Fruit fly (Drosophila melanogaster) whole organism, embryonic: ENCODE measurements around the gene CG12589.
A peak's percentile ranks its signal among the peaks of the same experiment; 100 is the strongest.

Experiments used
- ATbp ChIP-seq: fragments of 200-800 bp; sonication (Bioruptor generic); optimal IDR thresholded peaks from 2 replicates; lab custom pipeline; 2017; ENCODE audit warnings: missing biosample characterization, mild to moderate bottlenecking, missing genetic modification characterization, missing genetic modification reagents
- Abd-B ChIP-seq: fragments of 200-800 bp; sonication (Bioruptor generic); optimal IDR thresholded peaks from 2 replicates; lab custom pipeline; 2018; ENCODE audit warnings: missing biosample characterization, mild to moderate bottlenecking, missing genetic modification characterization, moderate library complexity
- Adf1 ChIP-seq: fragments of 200-800 bp; sonication (Bioruptor generic); IDR thresholded peaks from 2 replicates; pipeline ENCODE4 v1.3.6; 2022; ENCODE audit warnings: missing biosample characterization, missing genetic modification characterization
- B-H2 ChIP-seq: fragments of 200-800 bp; sonication (Bioruptor generic); optimal IDR thresholded peaks from 2 replicates; lab custom pipeline; 2018; ENCODE audit warnings: missing biosample characterization, mild to moderate bottlenecking, missing genetic modification characterization
- CG10565 ChIP-seq: fragments of 200-800 bp; sonication (Bioruptor generic); optimal IDR thresholded peaks from 3 replicates; lab custom pipeline; 2016; ENCODE audit warnings: missing biosample characterization, mild to moderate bottlenecking, missing genetic modification characterization
- CG13287 ChIP-seq: fragments of 200-800 bp; sonication (Bioruptor generic); IDR thresholded peaks from 2 replicates; pipeline ENCODE4 v1.3.6; 2022; ENCODE audit warnings: missing biosample characterization, missing genetic modification characterization; ENCODE audit not compliant: partially characterized antibody
- CG15601 ChIP-seq: fragments of 200-800 bp; sonication (Bioruptor generic); optimal IDR thresholded peaks from 3 replicates; lab custom pipeline; 2019; ENCODE audit warnings: missing biosample characterization, mild to moderate bottlenecking, missing genetic modification characterization, moderate library complexity
- CG1647 ChIP-seq: fragments of 200-800 bp; sonication (Bioruptor generic); optimal IDR thresholded peaks from 3 replicates; lab custom pipeline; 2016; ENCODE audit warnings: missing biosample characterization, missing genetic modification characterization
- CG18262 ChIP-seq: fragments of 200-800 bp; optimal IDR thresholded peaks from 3 replicates; lab custom pipeline; 2019; ENCODE audit warnings: missing biosample characterization, mild to moderate bottlenecking, missing genetic modification characterization, moderate library complexity
- CG18599 ChIP-seq: fragments of 200-800 bp; sonication (Bioruptor generic); optimal IDR thresholded peaks from 3 replicates; lab custom pipeline; 2017; ENCODE audit warnings: missing biosample characterization, missing genetic modification characterization, mild to moderate bottlenecking, moderate library complexity, missing genetic modification reagents
- CG2116 ChIP-seq: fragments of 200-800 bp; sonication (Bioruptor generic); optimal IDR thresholded peaks from 3 replicates; lab custom pipeline; 2018; ENCODE audit warnings: missing biosample characterization, mild to moderate bottlenecking, missing genetic modification characterization
- CG30020 ChIP-seq: fragments of 200-800 bp; optimal IDR thresholded peaks from 2 replicates; lab custom pipeline; 2019; ENCODE audit warnings: missing biosample characterization, mild to moderate bottlenecking, missing genetic modification characterization, moderate library complexity
- CG31441 ChIP-seq: fragments of 200-800 bp; sonication (Bioruptor generic); IDR thresholded peaks from 2 replicates; pipeline ENCODE4 v1.3.6; 2022; ENCODE audit warnings: missing biosample characterization, missing genetic modification characterization
- CG4360 ChIP-seq: fragments of 200-800 bp; sonication (Bioruptor generic); IDR thresholded peaks from 2 replicates; pipeline ENCODE4 v1.3.6; 2022; ENCODE audit warnings: missing biosample characterization, missing genetic modification characterization
- CG8359 ChIP-seq: fragments of 200-800 bp; sonication (Bioruptor generic); optimal IDR thresholded peaks from 2 replicates; lab custom pipeline; 2017; ENCODE audit warnings: missing biosample characterization, mild to moderate bottlenecking, missing genetic modification characterization, borderline replicate concordance
- CG8944 ChIP-seq: fragments of 200-800 bp; sonication (Bioruptor generic); optimal IDR thresholded peaks from 3 replicates; lab custom pipeline; 2016; ENCODE audit warnings: missing biosample characterization, missing genetic modification characterization
- CHES-1-like ChIP-seq: fragments of 200-800 bp; sonication (Bioruptor generic); optimal IDR thresholded peaks from 2 replicates; lab custom pipeline; 2016; ENCODE audit warnings: missing biosample characterization, missing genetic modification characterization
- Dfd ChIP-seq, 2 experiments: fragments of >200 bp; optimal IDR thresholded peaks; 2 replicates each; lab custom pipeline; 2017; ENCODE audit warnings: missing biosample characterization in 2 of 2, missing genetic modification characterization in 2 of 2
- Ets97D ChIP-seq: fragments of 200-800 bp; sonication (Bioruptor generic); optimal IDR thresholded peaks from 3 replicates; lab custom pipeline; 2016; ENCODE audit warnings: missing biosample characterization, missing genetic modification characterization
- HmgD ChIP-seq: fragments of 200-800 bp; sonication (Bioruptor generic); optimal IDR thresholded peaks from 3 replicates; lab custom pipeline; 2016; ENCODE audit warnings: missing biosample characterization, missing genetic modification characterization
- Hr3 ChIP-seq: fragments of 200-800 bp; sonication (Bioruptor generic); optimal IDR thresholded peaks from 3 replicates; lab custom pipeline; 2016; ENCODE audit warnings: missing biosample characterization, missing genetic modification characterization
- MBD-R2 ChIP-seq: fragments of 200-800 bp; sonication (Bioruptor generic); IDR thresholded peaks from 2 replicates; pipeline ENCODE4 v1.3.6; 2022; ENCODE audit warnings: missing biosample characterization, missing genetic modification characterization
- NfI ChIP-seq: fragments of 200-800 bp; sonication (Bioruptor generic); optimal IDR thresholded peaks from 3 replicates; lab custom pipeline; 2018; ENCODE audit warnings: missing biosample characterization, mild to moderate bottlenecking, missing genetic modification characterization, moderate library complexity
- Optix ChIP-seq: fragments of 200-800 bp; sonication (Bioruptor generic); IDR thresholded peaks from 3 replicates; pipeline ENCODE4 v1.3.6; 2022; ENCODE audit warnings: missing biosample characterization, missing genetic modification characterization
- Scr ChIP-seq: fragments of 200-800 bp; sonication (Bioruptor generic); IDR thresholded peaks from 2 replicates; pipeline ENCODE4 v1.3.6; 2022; ENCODE audit warnings: missing biosample characterization, missing genetic modification characterization; ENCODE audit not compliant: partially characterized antibody
- Tbp ChIP-seq: fragments of >200 bp; optimal IDR thresholded peaks from 2 replicates; lab custom pipeline; 2018; ENCODE audit warnings: missing biosample characterization, missing genetic modification characterization
- ara ChIP-seq: fragments of 200-800 bp; sonication (Bioruptor generic); IDR thresholded peaks from 2 replicates; pipeline ENCODE4 v1.3.6; 2022; ENCODE audit warnings: missing biosample characterization, missing genetic modification characterization
- ato ChIP-seq: fragments of 200-800 bp; sonication (Bioruptor generic); IDR thresholded peaks from 2 replicates; pipeline ENCODE4 v1.3.6; 2022; ENCODE audit warnings: missing biosample characterization, missing genetic modification characterization; ENCODE audit not compliant: partially characterized antibody
- bab2 ChIP-seq: fragments of 200-800 bp; sonication (Bioruptor generic); optimal IDR thresholded peaks from 2 replicates; lab custom pipeline; 2016; ENCODE audit warnings: missing biosample characterization, missing genetic modification characterization
- btn ChIP-seq: fragments of 200-800 bp; sonication (Bioruptor generic); optimal IDR thresholded peaks from 2 replicates; lab custom pipeline; 2016; ENCODE audit warnings: missing biosample characterization, missing genetic modification characterization
- cad ChIP-seq: fragments of >200 bp; optimal IDR thresholded peaks from 2 replicates; lab custom pipeline; 2017; ENCODE audit warnings: missing biosample characterization, missing genetic modification characterization
- disco-r ChIP-seq: fragments of 200-800 bp; sonication (Bioruptor generic); optimal IDR thresholded peaks from 2 replicates; lab custom pipeline; 2016; ENCODE audit warnings: missing biosample characterization, missing genetic modification characterization
- gt ChIP-seq: fragments of 200-800 bp; sonication (Bioruptor generic); IDR thresholded peaks from 2 replicates; pipeline ENCODE4 v1.3.6; 2022; ENCODE audit warnings: missing biosample characterization, missing genetic modification characterization
- hb ChIP-seq: fragments of 200-800 bp; sonication (Bioruptor generic); IDR thresholded peaks from 3 replicates; pipeline ENCODE4 v1.3.6; 2022; ENCODE audit warnings: missing biosample characterization, missing genetic modification characterization; ENCODE audit not compliant: partially characterized antibody
- hth ChIP-seq: fragments of >200 bp; optimal IDR thresholded peaks from 2 replicates; lab custom pipeline; 2017; ENCODE audit warnings: inconsistent platforms
- knrl ChIP-seq: fragments of 200-800 bp; sonication (Bioruptor generic); IDR thresholded peaks from 3 replicates; pipeline ENCODE4 v1.3.6; 2022; ENCODE audit warnings: missing biosample characterization, missing genetic modification characterization; ENCODE audit not compliant: partially characterized antibody
- lbe ChIP-seq: fragments of 200-800 bp; sonication (Bioruptor generic); optimal IDR thresholded peaks from 2 replicates; lab custom pipeline; 2016; ENCODE audit warnings: missing biosample characterization, mild to moderate bottlenecking, missing genetic modification characterization
- nau ChIP-seq: fragments of 200-800 bp; sonication (Bioruptor generic); optimal IDR thresholded peaks from 3 replicates; lab custom pipeline; 2017; ENCODE audit warnings: missing biosample characterization, mild to moderate bottlenecking, missing genetic modification characterization, missing genetic modification reagents
- otp ChIP-seq: fragments of 200-800 bp; sonication (Bioruptor generic); IDR thresholded peaks from 3 replicates; pipeline ENCODE4, ENCODE4 v1.3.6; 2022; ENCODE audit warnings: missing biosample characterization, missing genetic modification characterization
- p53 ChIP-seq: fragments of 200-800 bp; sonication (Bioruptor generic); optimal IDR thresholded peaks from 2 replicates; lab custom pipeline; 2016; ENCODE audit warnings: missing biosample characterization, missing genetic modification characterization
- pb ChIP-seq: fragments of 200-800 bp; sonication (Bioruptor generic); optimal IDR thresholded peaks from 3 replicates; lab custom pipeline; 2016; ENCODE audit warnings: missing biosample characterization, missing genetic modification characterization
- peb ChIP-seq: fragments of 200-800 bp; sonication (Bioruptor generic); IDR thresholded peaks from 2 replicates; pipeline ENCODE4 v1.3.6; 2022; ENCODE audit warnings: missing biosample characterization, missing genetic modification characterization
- pho ChIP-seq: fragments of 200-800 bp; sonication (Bioruptor generic); optimal IDR thresholded peaks from 2 replicates; lab custom pipeline; 2016; ENCODE audit warnings: missing biosample characterization, missing genetic modification characterization
- psq ChIP-seq: fragments of 200-800 bp; sonication (Bioruptor generic); optimal IDR thresholded peaks from 2 replicates; lab custom pipeline; 2017; ENCODE audit warnings: missing biosample characterization, missing genetic modification characterization
- pzg ChIP-seq: fragments of 200-800 bp; sonication (Bioruptor generic); optimal IDR thresholded peaks from 3 replicates; lab custom pipeline; 2018; ENCODE audit warnings: missing biosample characterization, mild to moderate bottlenecking, missing genetic modification characterization, moderate library complexity
- ro ChIP-seq: fragments of 200-800 bp; sonication (Bioruptor generic); IDR thresholded peaks from 2 replicates; pipeline ENCODE4 v1.3.6; 2022; ENCODE audit warnings: missing biosample characterization, missing genetic modification characterization
- sc ChIP-seq, 3 experiments: fragments of >200 bp in 2 of 3; fragments of 200-800 bp in 1 of 3; sonication (Bioruptor generic) in 1 of 3; optimal IDR thresholded peaks; 2 replicates in 2 of 3; 3 replicates in 1 of 3; lab custom pipeline; 2017; ENCODE audit warnings: mild to moderate bottlenecking in 1 of 3, missing biosample characterization in 1 of 3, missing genetic modification characterization in 1 of 3, missing genetic modification reagents in 1 of 3
- sim ChIP-seq: fragments of 200-800 bp; sonication (Bioruptor generic); IDR thresholded peaks from 2 replicates; pipeline ENCODE4 v1.3.6; 2022; ENCODE audit warnings: missing biosample characterization, missing genetic modification characterization
- slp2 ChIP-seq: fragments of 200-800 bp; sonication (Bioruptor generic); optimal IDR thresholded peaks from 2 replicates; lab custom pipeline; 2016; ENCODE audit warnings: missing biosample characterization, missing genetic modification characterization
- tx ChIP-seq: fragments of 200-800 bp; sonication (Bioruptor generic); optimal IDR thresholded peaks from 2 replicates; lab custom pipeline; 2016; ENCODE audit warnings: missing biosample characterization, missing genetic modification characterization
- z ChIP-seq: fragments of 200-800 bp; sonication (Bioruptor generic); IDR thresholded peaks from 3 replicates; pipeline ENCODE4 v1.3.6; 2022; ENCODE audit warnings: missing biosample characterization, missing genetic modification characterization

Gene CG12589

dm6 chr3R:5127790-5128243 lies 11.0 kb downstream of the CG12589 start, which contains the start of gene RabGGTa (continued):
- no peak for TF ChIP-seq ro (GFP tag; lab: Robert Waterston, UW)
- no peak for TF ChIP-seq Dfd (GFP tag; optimal IDR thresholded peaks at IDR 0.05; lab: Kevin White, UChicago)
- peak; percentile 64 for TF ChIP-seq MBD-R2 (GFP tag; lab: Robert Waterston, UW)
- TF ChIP-seq slp2 (GFP tag; lab: Kevin White, UChicago), result peak; percentile 59
- TF ChIP-seq CG18599 (GFP tag; lab: Kevin White, UChicago), result peak; percentile 68
- TF ChIP-seq CG4360 (GFP tag; lab: Robert Waterston, UW), result no peak
- TF ChIP-seq pb (GFP tag; lab: Kevin White, UChicago), result no peak
- no peak; the same call in 1 of the 2 replicates for TF ChIP-seq Adf1 (GFP tag; lab: Robert Waterston, UW)
- no peak for TF ChIP-seq z (GFP tag; lab: Robert Waterston, UW)
- no peak for TF ChIP-seq hth (lab: Kevin White, UChicago)
- TF ChIP-seq CG1647 (GFP tag; lab: Kevin White, UChicago), result no peak
- TF ChIP-seq peb (GFP tag; lab: Robert Waterston, UW), result no peak
- TF ChIP-seq knrl (GFP tag; lab: Robert Waterston, UW), result no peak
- TF ChIP-seq CG18262 (tag; lab: Kevin White, UChicago), result peak; percentile 77
- TF ChIP-seq HmgD (GFP tag; lab: Kevin White, UChicago), result no peak
- no peak for TF ChIP-seq Tbp (GFP tag; lab: Kevin White, UChicago)
- peak; percentile 60 for TF ChIP-seq NfI
- TF ChIP-seq CG2116, result no peak
- TF ChIP-seq Ets97D (GFP tag; lab: Kevin White, UChicago), result peak; percentile 44
- TF ChIP-seq bab2 (GFP tag; lab: Kevin White, UChicago), result peak; percentile 76
- TF ChIP-seq CG13287, result peak; percentile 7; the same call in 1 of the 2 replicates
- TF ChIP-seq sc (optimal IDR thresholded peaks at IDR 0.05; lab: Kevin White, UChicago), result no peak
- TF ChIP-seq sc (GFP tag; optimal IDR thresholded peaks at IDR 0.05; lab: Kevin White, UChicago), result peak; percentile 13
- TF ChIP-seq lbe (GFP tag; lab: Kevin White, UChicago), result no peak
- no peak for TF ChIP-seq ato (GFP tag; lab: Robert Waterston, UW)
- TF ChIP-seq Hr3 (GFP tag; lab: Kevin White, UChicago), result peak; percentile 74
- peak; percentile 52 for TF ChIP-seq pzg (GFP tag; lab: Kevin White, UChicago)
- TF ChIP-seq pho (GFP tag; lab: Kevin White, UChicago), result peak; percentile 69
- 0 out of 3 replicates have a peak, but pooled peaks have one; percentile 71 for TF ChIP-seq otp
- TF ChIP-seq Scr, result no peak
- TF ChIP-seq nau (GFP tag; lab: Kevin White, UChicago), result peak; percentile 14
- peak; percentile 67 for TF ChIP-seq CG15601
- peak; percentile 55 for TF ChIP-seq btn (GFP tag; lab: Kevin White, UChicago)
- no peak for TF ChIP-seq gt (GFP tag; lab: Robert Waterston, UW)
- TF ChIP-seq Abd-B (GFP tag; lab: Kevin White, UChicago), result peak; percentile 47
- no peak for TF ChIP-seq B-H2 (GFP tag; lab: Kevin White, UChicago)
- no peak for TF ChIP-seq hb (GFP tag; lab: Robert Waterston, UW)
- peak; percentile 74 for TF ChIP-seq CG31441 (GFP tag; lab: Robert Waterston, UW)
- peak; percentile 28 for TF ChIP-seq CG8944 (GFP tag; lab: Kevin White, UChicago)
- peak; percentile 27 for TF ChIP-seq tx (GFP tag; lab: Kevin White, UChicago)
- no peak for TF ChIP-seq CG10565 (GFP tag; lab: Kevin White, UChicago)
- peak; percentile 50; the same call in 1 of the 2 replicates for TF ChIP-seq ara (GFP tag; lab: Robert Waterston, UW)
- TF ChIP-seq CG30020, result peak; percentile 38
- TF ChIP-seq CG8359, result no peak
- TF ChIP-seq p53 (GFP tag; lab: Kevin White, UChicago), result no peak
- TF ChIP-seq disco-r (GFP tag; lab: Kevin White, UChicago), result peak; percentile 4
- no peak for TF ChIP-seq cad
- peak; percentile 17 for TF ChIP-seq psq (GFP tag; lab: Kevin White, UChicago)
- TF ChIP-seq CHES-1-like (GFP tag; lab: Kevin White, UChicago), result peak; percentile 69
- no peak for TF ChIP-seq Optix (GFP tag; lab: Robert Waterston, UW)
- TF ChIP-seq ATbp, result no peak
- no peak for TF ChIP-seq sim (GFP tag; lab: Robert Waterston, UW)
